Fruit fly (Drosophila melanogaster): Measurements from ENCODE around the gene Smn.

The Smn gene

dm6 chr3L:16581201-16581705, at the start of gene Smn:
Smn (minus strand) TSS chr3L:16581547.
- TF ChIP-seq CTCF (optimal IDR thresholded peaks at IDR 0.05) (no peak), CG8478 (optimal IDR thresholded peaks at IDR 0.05) (no peak)

dm6 chr3L:16629793-16630192, 48.4 kb upstream of the Smn start:
- no peak for TF ChIP-seq CG8478 (optimal IDR thresholded peaks at IDR 0.05)
- TF ChIP-seq CTCF (optimal IDR thresholded peaks at IDR 0.05) = no peak

- TF ChIP-seq CTCF (optimal IDR thresholded peaks at IDR 0.05) (no peak), CG8478 (optimal IDR thresholded peaks at IDR 0.05) (no peak)
These were observed 44.9 kb upstream of the Smn start for dm6 chr3L:16626199-16626598.

DNA sequence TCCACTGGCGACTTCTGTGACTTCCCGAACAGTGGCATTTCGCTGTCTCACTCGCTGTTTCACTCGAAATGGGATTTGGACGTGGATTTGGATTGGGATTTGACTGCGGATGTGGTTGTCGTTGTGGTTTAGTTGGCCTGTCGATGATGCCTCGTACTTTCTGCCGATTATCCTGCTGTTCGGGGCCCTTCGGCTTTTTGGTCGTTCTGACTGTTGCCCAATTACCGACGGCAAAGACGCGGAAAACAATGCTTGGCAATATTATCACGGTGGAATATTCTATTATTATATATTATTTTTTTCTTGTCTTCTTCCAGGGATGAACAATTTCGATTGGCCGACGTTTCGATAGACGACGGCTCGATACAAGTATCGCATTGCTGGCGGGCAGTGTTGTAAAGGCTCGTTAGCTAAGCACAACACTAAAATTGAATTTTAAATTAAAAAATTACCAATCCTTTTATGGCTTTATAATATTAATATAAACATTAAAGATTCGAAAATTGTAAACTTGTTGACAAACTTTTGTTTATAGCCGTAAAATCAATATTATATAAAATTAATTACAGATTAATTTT, 33.9 kb upstream of the Smn start, which contains the start of gene Mo25:
Gene Mo25, minus strand, starts transcription at position 341 of the 578 bp plus-strand sequence.
- no peak for TF ChIP-seq CG8478 (optimal IDR thresholded peaks at IDR 0.05)
- no peak for TF ChIP-seq CTCF (optimal IDR thresholded peaks at IDR 0.05)

dm6 chr3L:16612972-16613371, 31.6 kb upstream of the Smn start:
- TF ChIP-seq CTCF (optimal IDR thresholded peaks at IDR 0.05) (no peak), CG8478 (optimal IDR thresholded peaks at IDR 0.05) (no peak)

DNA sequence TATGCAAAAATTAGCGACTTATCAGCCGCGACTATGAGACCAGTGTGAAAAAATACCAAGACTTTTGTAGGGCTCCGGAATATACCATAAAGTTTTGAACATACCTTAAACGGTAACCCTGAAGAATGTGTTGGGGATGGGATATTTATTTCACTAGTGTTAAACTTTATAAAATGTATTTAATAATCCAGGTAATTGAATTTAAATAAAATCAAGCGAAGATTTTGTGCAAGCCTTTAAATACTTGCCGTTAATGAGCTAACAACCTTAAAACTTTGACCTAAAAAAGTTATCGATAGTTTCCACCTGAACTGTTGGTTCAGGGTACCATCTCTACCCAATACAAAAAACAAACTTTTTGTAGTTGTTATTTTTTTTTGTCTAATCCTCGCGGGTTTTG, 30.8 kb upstream of the Smn start, which contains the start of gene CG4101:
Gene CG4101, plus strand, starts transcription at position 335 of the 400 bp plus-strand sequence.
- TF ChIP-seq CTCF (optimal IDR thresholded peaks at IDR 0.05) = no peak
- TF ChIP-seq CG8478 (optimal IDR thresholded peaks at IDR 0.05) = no peak

DNA sequence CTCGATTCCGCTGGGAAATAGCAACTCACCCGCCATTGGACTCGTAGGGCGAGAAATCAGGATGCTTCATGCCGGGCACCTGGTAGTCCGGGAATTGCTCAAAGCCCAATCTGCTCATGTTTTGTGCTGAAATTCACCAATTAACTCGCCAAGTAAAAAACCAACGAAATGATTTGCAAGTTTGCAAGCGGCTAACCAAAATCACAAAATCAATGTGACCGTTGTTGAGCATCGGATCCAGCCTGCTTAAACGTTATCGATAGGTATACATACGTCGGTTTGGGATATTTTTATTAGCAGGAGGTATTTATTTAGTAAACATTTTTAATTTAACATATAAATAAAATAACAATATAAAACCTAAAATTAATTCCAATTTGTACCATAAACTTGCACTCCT, 28.9 kb upstream of the Smn start, which contains the start of gene Prosbeta6:
Gene Prosbeta6, minus strand, starts transcription at position 218 of the 400 bp plus-strand sequence.
- peak in 1 of 2 experiments; percentile 5 for TF ChIP-seq CTCF (optimal IDR thresholded peaks at IDR 0.05)
- no peak for TF ChIP-seq CG8478 (optimal IDR thresholded peaks at IDR 0.05)

- TF ChIP-seq CTCF (optimal IDR thresholded peaks at IDR 0.05) = no peak
- no peak for TF ChIP-seq CG8478 (optimal IDR thresholded peaks at IDR 0.05)
These were observed 27.8 kb upstream of the Smn start, which contains the start of gene CG4098 for dm6 chr3L:16609120-16609519. CG4098 (minus strand) TSS chr3L:16609347.

dm6 chr3L:16602736-16603144, 21.4 kb upstream of the Smn start, which contains the start of gene Arts:
Arts (plus strand) TSS chr3L:16602851.
- no peak for TF ChIP-seq CG8478 (optimal IDR thresholded peaks at IDR 0.05)
- TF ChIP-seq CTCF (optimal IDR thresholded peaks at IDR 0.05) = no peak

- no peak for TF ChIP-seq CG8478 (optimal IDR thresholded peaks at IDR 0.05)
These were observed 13.7 kb upstream of the Smn start, which contains the start of the genes spd-2 and Apl for dm6 chr3L:16594922-16595518. spd-2 (minus strand) TSS chr3L:16595014. Apl (plus strand) TSS chr3L:16595181.

dm6 chr3L:16590860-16591259, 9.5 kb upstream of the Smn start, which contains the start of gene tra:
tra (minus strand) TSS chr3L:16591050.
- TF ChIP-seq CTCF (optimal IDR thresholded peaks at IDR 0.05) = no peak
- no peak for TF ChIP-seq CG8478 (optimal IDR thresholded peaks at IDR 0.05)

DNA sequence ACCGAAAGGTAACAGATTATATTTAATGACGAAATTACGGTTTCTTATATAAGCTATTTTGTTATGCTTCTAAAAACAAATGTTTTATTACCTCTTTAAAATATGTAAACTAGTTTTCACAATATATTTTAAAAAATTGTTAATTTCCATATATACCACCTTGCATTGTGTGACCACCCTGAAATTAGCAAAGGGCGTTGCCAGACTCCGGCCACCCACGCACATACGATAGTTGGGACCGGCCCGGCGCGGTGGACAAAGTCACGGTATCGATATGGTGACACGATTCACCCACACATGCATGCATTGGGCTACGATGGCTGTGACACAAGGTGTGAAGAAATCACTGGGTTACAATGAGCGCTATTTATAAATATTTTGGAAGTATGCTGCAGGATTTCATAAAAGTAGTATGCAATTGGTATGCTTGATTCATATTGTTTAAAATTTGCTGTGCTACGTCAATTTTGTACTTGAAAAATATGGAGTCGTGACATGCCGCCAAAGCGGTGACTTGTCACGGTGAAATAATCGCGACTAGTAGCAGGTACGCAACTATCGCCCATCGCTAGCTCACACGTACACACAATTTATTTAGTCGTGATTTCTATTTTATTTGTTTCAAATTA, 6.8 kb upstream of the Smn start:
- TF ChIP-seq CG8478 (optimal IDR thresholded peaks at IDR 0.05) = no peak
- peak in 1 of 2 experiments; percentile 31 for TF ChIP-seq CTCF (optimal IDR thresholded peaks at IDR 0.05)

DNA sequence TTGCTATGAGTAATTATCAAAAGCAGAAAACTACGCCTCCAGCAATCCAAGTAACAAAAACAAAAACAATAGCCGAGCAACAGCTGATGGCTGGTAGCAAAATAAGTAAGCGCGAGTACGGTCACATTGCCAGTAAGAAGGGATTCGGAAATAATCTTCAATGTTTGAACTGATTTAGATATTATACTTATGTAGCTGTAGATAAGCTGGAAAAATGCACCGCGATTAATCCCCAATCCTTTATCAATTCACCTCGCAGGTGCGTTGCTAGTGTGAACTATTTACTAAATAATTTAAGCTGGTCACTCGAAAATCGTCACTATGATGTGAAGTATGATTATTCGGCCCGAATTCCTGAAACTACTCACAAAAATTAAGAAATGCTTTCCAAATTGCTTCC, 5.6 kb upstream of the Smn start, which contains the start of the genes Syx8 and CG32163:
Gene Syx8, minus strand, starts transcription at position 69 of the 400 bp plus-strand sequence.
Gene CG32163, plus strand, starts transcription at position 169 of the 400 bp plus-strand sequence.
- no peak for TF ChIP-seq CG8478 (optimal IDR thresholded peaks at IDR 0.05)
- no peak for TF ChIP-seq CTCF (optimal IDR thresholded peaks at IDR 0.05)

- TF ChIP-seq CG8478 (optimal IDR thresholded peaks at IDR 0.05) (no peak), CTCF (optimal IDR thresholded peaks at IDR 0.05) (peak in 1 of 2 experiments; percentile 44)
These were observed 2.8 kb upstream of the Smn start, which contains the start of gene UQCR-C2 for dm6 chr3L:16584074-16584578. UQCR-C2 (plus strand) TSS chr3L:16584124.

Measured in S2 (cell line).